Worm (Caenorhabditis elegans): ENCODE measurements around the gene ZK418.10.
A peak's percentile ranks its signal among the peaks of the same experiment; 100 is the strongest.

- TF ChIP-seq hmg-20 (GFP tag; IDR thresholded peaks at IDR 0.05): no peak
- TF ChIP-seq lin-35 (GFP tag; optimal IDR thresholded peaks at IDR 0.05): no peak
- TF ChIP-seq ceh-100 (GFP tag; IDR thresholded peaks at IDR 0.05): no peak
- no peak for TF ChIP-seq F49E8.2 (tag; optimal IDR thresholded peaks at IDR 0.05; ENCODE audit: insufficient read depth)
- TF ChIP-seq snpc-4 (GFP tag; optimal IDR thresholded peaks at IDR 0.05): no peak
- TF ChIP-seq snpc-4 (tag; optimal IDR thresholded peaks at IDR 0.05): peak in 1 of 4 experiments; percentile 14
- no peak for TF ChIP-seq ceh-40 (GFP tag; IDR thresholded peaks at IDR 0.05)
- TF ChIP-seq attf-5 (GFP tag; optimal IDR thresholded peaks at IDR 0.05): peak; percentile 71
- TF ChIP-seq unc-62 (GFP tag; optimal IDR thresholded peaks at IDR 0.05): no peak
- TF ChIP-seq ama-1 (optimal IDR thresholded peaks at IDR 0.05): no peak
- no peak for TF ChIP-seq ama-1 (GFP tag; optimal IDR thresholded peaks at IDR 0.05)
- no peak for TF ChIP-seq sea-2 (GFP tag; IDR thresholded peaks at IDR 0.05)
- TF ChIP-seq ztf-3 (GFP tag; optimal IDR thresholded peaks at IDR 0.05): no peak
- TF ChIP-seq pha-4 (tag; optimal IDR thresholded peaks at IDR 0.05): no peak
- no peak for TF ChIP-seq T26A5.8 (tag; optimal IDR thresholded peaks at IDR 0.05)
These were observed 26.2 kb upstream of the ZK418.10 start for ce11 chrIII:7116615-7117252.
